Fruit fly (Drosophila melanogaster): ENCODE data around the gene CG31924.

DNA sequence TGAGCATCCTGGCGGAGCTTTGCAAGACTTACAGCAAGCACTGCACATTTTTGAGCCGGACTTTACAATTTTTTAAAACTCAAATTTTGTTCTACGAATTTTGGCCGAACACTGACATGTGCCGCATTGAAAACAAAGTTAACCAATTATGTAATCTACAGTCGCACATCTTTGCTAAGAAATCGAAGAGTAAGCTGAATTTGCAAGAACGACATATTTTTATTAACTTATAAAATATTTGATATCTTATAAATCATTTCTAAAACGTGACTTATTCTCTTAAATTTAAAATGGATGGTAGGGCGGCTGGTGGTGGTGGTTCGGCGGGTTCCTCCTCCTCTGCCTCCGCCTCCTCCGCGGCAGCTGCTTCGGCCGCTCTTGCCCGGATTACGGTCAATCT is 2.0 kb downstream of the CG31924 start, which contains the start of gene CG5556:
- TF ChIP-seq psq (optimal IDR thresholded peaks at IDR 0.05), result no peak
- TF ChIP-seq pan (optimal IDR thresholded peaks at IDR 0.05), result no peak
- no peak for TF ChIP-seq CG8478 (optimal IDR thresholded peaks at IDR 0.05)
- TF ChIP-seq EcR (GFP tag; optimal IDR thresholded peaks at IDR 0.05), result no peak
- no peak for TF ChIP-seq usp (GFP tag; optimal IDR thresholded peaks at IDR 0.05)
- TF ChIP-seq Dll (optimal IDR thresholded peaks at IDR 0.05), result no peak
